Worm (Caenorhabditis elegans) whole organism, young adult: ENCODE measurements around the gene kel-10.

Experiments
- C17E4.6 ChIP-seq: fragments of 200-800 bp; sonication (Bioruptor generic); IDR thresholded peaks from 2 replicates; pipeline ENCODE4 v1.3.6; 2022; ENCODE audit warnings: missing genetic modification reagents, missing genetic modification characterization, missing compliant biosample characterization
- F37B4.10 ChIP-seq: fragments of 200-800 bp; sonication (Bioruptor generic); IDR thresholded peaks from 2 replicates; pipeline ENCODE4 v1.3.6; 2022; ENCODE audit warnings: missing genetic modification characterization, missing compliant biosample characterization
- F39B2.1 ChIP-seq: fragments of 200-800 bp; sonication (Bioruptor generic); IDR thresholded peaks from 2 replicates; pipeline ENCODE4 v1.3.6; 2022; ENCODE audit warnings: missing genetic modification reagents, missing genetic modification characterization, missing compliant biosample characterization
- F57C9.4 ChIP-seq: sonication (generic microtip); optimal IDR thresholded peaks from 2 replicates; lab custom pipeline; 2017; ENCODE audit warnings: mild to moderate bottlenecking, missing genetic modification characterization, missing compliant biosample characterization
- K12H6.12 ChIP-seq: fragments of 200-800 bp; sonication (Bioruptor generic); optimal IDR thresholded peaks from 2 replicates; lab custom pipeline; 2018; ENCODE audit warnings: mild to moderate bottlenecking, missing genetic modification characterization, missing compliant biosample characterization
- Y53G8AR.9 ChIP-seq: fragments of 200-800 bp; sonication (Bioruptor generic); conservative IDR thresholded peaks from 2 replicates; pipeline ENCODE4 v1.3.6; 2022; ENCODE audit warnings: missing genetic modification reagents, missing genetic modification characterization, missing compliant biosample characterization
- Y56A3A.18 ChIP-seq: fragments of 200-800 bp; sonication (Bioruptor generic); IDR thresholded peaks from 2 replicates; pipeline ENCODE4 v1.3.6; 2022; ENCODE audit warnings: missing genetic modification reagents, missing genetic modification characterization, missing compliant biosample characterization
- akir-1 ChIP-seq: fragments of 200-800 bp; sonication (Bioruptor generic); optimal IDR thresholded peaks from 2 replicates; lab custom pipeline; 2018; ENCODE audit warnings: mild to moderate bottlenecking, missing genetic modification characterization, moderate library complexity, missing compliant biosample characterization
- ama-1 ChIP-seq, 3 experiments: fragments of 150-350 bp in 1 of 3; sonication (generic microtip) in 2 of 3; optimal IDR thresholded peaks; 2 replicates each; lab custom pipeline; 2014 to 2018; ENCODE audit warnings: missing biosample characterization in 2 of 3, missing genetic modification characterization in 2 of 3, missing genetic modification reagents in 2 of 3
- aptf-2 ChIP-seq: fragments of 200-800 bp; sonication (Bioruptor generic); conservative IDR thresholded peaks from 2 replicates; pipeline ENCODE4 v1.3.6; 2022; ENCODE audit warnings: missing genetic modification reagents, missing genetic modification characterization, missing compliant biosample characterization
- bed-2 ChIP-seq: fragments of 200-800 bp; sonication (Bioruptor generic); IDR thresholded peaks from 2 replicates; pipeline ENCODE4 v1.3.6; 2022; ENCODE audit warnings: missing genetic modification reagents, missing genetic modification characterization, missing compliant biosample characterization
- cebp-1 ChIP-seq, 2 experiments: fragments of 200-800 bp in 1 of 2; sonication (Bioruptor generic) in 1 of 2; sonication (generic microtip) in 1 of 2; IDR thresholded peaks in 1 of 2; optimal IDR thresholded peaks in 1 of 2; 2 replicates each; pipeline versions ENCODE4 v1.3.6 to Lab custom; 2017 to 2022; ENCODE audit warnings: missing compliant biosample characterization in 2 of 2, missing genetic modification characterization in 2 of 2, mild to moderate bottlenecking in 1 of 2, missing genetic modification reagents in 1 of 2, moderate library complexity in 1 of 2
- cebp-2 ChIP-seq: fragments of 200-800 bp; sonication (Bioruptor generic); IDR thresholded peaks from 2 replicates; pipeline ENCODE4 v1.3.6; 2022; ENCODE audit warnings: missing genetic modification characterization, missing compliant biosample characterization
- ceh-100 ChIP-seq: fragments of 200-800 bp; sonication (Bioruptor generic); IDR thresholded peaks from 2 replicates; pipeline ENCODE4 v1.3.6; 2022; ENCODE audit warnings: missing genetic modification reagents, missing genetic modification characterization, missing compliant biosample characterization
- ceh-27 ChIP-seq: fragments of 200-800 bp; sonication (Bioruptor generic); optimal IDR thresholded peaks from 2 replicates; lab custom pipeline; 2018; ENCODE audit warnings: mild to moderate bottlenecking, missing genetic modification characterization, moderate library complexity, missing compliant biosample characterization
- ceh-58 ChIP-seq: fragments of 200-800 bp; sonication (Bioruptor generic); IDR thresholded peaks from 2 replicates; pipeline ENCODE4 v1.3.6; 2022; ENCODE audit warnings: missing genetic modification characterization, missing compliant biosample characterization
- ceh-79 ChIP-seq: sonication (generic microtip); optimal IDR thresholded peaks from 2 replicates; lab custom pipeline; 2017; ENCODE audit warnings: mild to moderate bottlenecking, missing genetic modification characterization, missing compliant biosample characterization
- ceh-91 ChIP-seq: fragments of 200-800 bp; sonication (Bioruptor generic); IDR thresholded peaks from 2 replicates; pipeline ENCODE4 v1.3.6; 2022; ENCODE audit warnings: missing genetic modification reagents, missing genetic modification characterization, missing compliant biosample characterization
- dox-1 ChIP-seq: fragments of 200-800 bp; sonication (Bioruptor generic); IDR thresholded peaks from 2 replicates; pipeline ENCODE4 v1.3.6; 2022; ENCODE audit warnings: missing genetic modification reagents, missing genetic modification characterization, missing compliant biosample characterization
- dpl-1 ChIP-seq: fragments of 150-350 bp; optimal IDR thresholded peaks from 2 replicates; lab custom pipeline; 2014; ENCODE audit warnings: missing biosample characterization, missing genetic modification reagents, missing genetic modification characterization
- egl-18 ChIP-seq: fragments of 200-800 bp; sonication (Bioruptor generic); IDR thresholded peaks from 2 replicates; pipeline ENCODE4 v1.3.6; 2022; ENCODE audit warnings: missing genetic modification reagents, missing genetic modification characterization, missing compliant biosample characterization
- egrh-3 ChIP-seq: fragments of 200-800 bp; sonication (Bioruptor generic); IDR thresholded peaks from 2 replicates; pipeline ENCODE4 v1.3.6; 2022; ENCODE audit warnings: missing genetic modification reagents, missing genetic modification characterization, missing compliant biosample characterization
- ets-4 ChIP-seq: fragments of 200-800 bp; sonication (Bioruptor generic); optimal IDR thresholded peaks from 2 replicates; lab custom pipeline; 2018; ENCODE audit warnings: mild to moderate bottlenecking, missing genetic modification characterization, missing compliant biosample characterization
- hlh-26 ChIP-seq: fragments of 200-800 bp; sonication (Bioruptor generic); conservative IDR thresholded peaks from 2 replicates; pipeline ENCODE4 v1.3.6; 2022; ENCODE audit warnings: missing genetic modification reagents, missing genetic modification characterization, missing compliant biosample characterization
- hmg-1.2 ChIP-seq: fragments of 200-800 bp; sonication (Bioruptor generic); IDR thresholded peaks from 2 replicates; pipeline ENCODE4 v1.3.6; 2022; ENCODE audit warnings: missing genetic modification reagents, missing genetic modification characterization, missing compliant biosample characterization
- hrde-1 ChIP-seq: sonication (generic microtip); optimal IDR thresholded peaks from 2 replicates; lab custom pipeline; 2016; ENCODE audit warnings: missing genetic modification characterization, mild to moderate bottlenecking, missing compliant biosample characterization, moderate library complexity, missing genotype, missing genetic modification reagents, borderline replicate concordance
- lin-35 ChIP-seq, 3 experiments: fragments of 150-350 bp in 2 of 3; sonication (generic microtip) in 1 of 3; optimal IDR thresholded peaks; 2 replicates each; lab custom pipeline; 2014 to 2018; ENCODE audit warnings: missing biosample characterization in 3 of 3, missing genetic modification characterization in 3 of 3, missing genetic modification reagents in 3 of 3
- lir-1 ChIP-seq: fragments of 200-800 bp; sonication (Bioruptor generic); conservative IDR thresholded peaks from 2 replicates; pipeline ENCODE4 v1.3.6; 2022; ENCODE audit warnings: missing genetic modification reagents, missing genetic modification characterization, missing compliant biosample characterization
- lsl-1 ChIP-seq: fragments of 200-800 bp; sonication (Bioruptor generic); optimal IDR thresholded peaks from 2 replicates; lab custom pipeline; 2018; ENCODE audit warnings: mild to moderate bottlenecking, missing genetic modification characterization, moderate library complexity, missing compliant biosample characterization
- lsy-27 ChIP-seq: sonication (generic microtip); optimal IDR thresholded peaks from 2 replicates; lab custom pipeline; 2017; ENCODE audit warnings: missing genetic modification characterization, mild to moderate bottlenecking, missing compliant biosample characterization, antibody characterized with exemption, missing genotype, borderline replicate concordance; ENCODE audit not compliant: insufficient read depth
- madf-6 ChIP-seq: fragments of 200-800 bp; sonication (Bioruptor generic); IDR thresholded peaks from 2 replicates; pipeline ENCODE4 v1.3.6; 2022; ENCODE audit warnings: missing genetic modification reagents, missing genetic modification characterization, missing compliant biosample characterization
- madf-8 ChIP-seq: fragments of 200-800 bp; sonication (Bioruptor generic); conservative IDR thresholded peaks from 2 replicates; pipeline ENCODE4 v1.3.6; 2022; ENCODE audit warnings: missing genetic modification reagents, missing genetic modification characterization, missing compliant biosample characterization
- nfya-1 ChIP-seq: sonication (generic microtip); optimal IDR thresholded peaks from 2 replicates; lab custom pipeline; 2017; ENCODE audit warnings: antibody characterized with exemption, missing compliant biosample characterization, missing genetic modification characterization, borderline replicate concordance; ENCODE audit not compliant: insufficient read depth
- nhr-27 ChIP-seq: fragments of 200-800 bp; sonication (Bioruptor generic); optimal IDR thresholded peaks from 2 replicates; lab custom pipeline; 2018; ENCODE audit warnings: mild to moderate bottlenecking, missing genetic modification characterization, moderate library complexity, missing compliant biosample characterization
- nhr-80 ChIP-seq: sonication (generic microtip); optimal IDR thresholded peaks from 2 replicates; lab custom pipeline; 2016; ENCODE audit warnings: missing genetic modification characterization, missing compliant biosample characterization
- rcor-1 ChIP-seq: fragments of 200-800 bp; sonication (Bioruptor generic); IDR thresholded peaks from 2 replicates; pipeline ENCODE4 v1.3.6; 2022; ENCODE audit warnings: missing genetic modification reagents, missing genetic modification characterization, missing compliant biosample characterization
- rec-8 ChIP-seq, 2 experiments: sonication (generic microtip); optimal IDR thresholded peaks; 2 replicates each; lab custom pipeline; 2016; ENCODE audit warnings: mild to moderate bottlenecking in 2 of 2, missing genetic modification characterization in 2 of 2, missing genetic modification reagents in 2 of 2, missing genotype in 2 of 2, missing biosample characterization in 1 of 2, missing compliant biosample characterization in 1 of 2, moderate library complexity in 1 of 2
- sdz-38 ChIP-seq: sonication (generic microtip); optimal IDR thresholded peaks from 2 replicates; lab custom pipeline; 2016; ENCODE audit warnings: missing genotype, missing genetic modification characterization, missing compliant biosample characterization
- sea-2 ChIP-seq: fragments of 200-800 bp; sonication (Bioruptor generic); IDR thresholded peaks from 2 replicates; pipeline ENCODE4 v1.3.6; 2022; ENCODE audit warnings: missing genetic modification characterization, missing compliant biosample characterization
- snpc-1.3 ChIP-seq: sonication (generic microtip); optimal IDR thresholded peaks from 2 replicates; lab custom pipeline; 2017; ENCODE audit warnings: missing genetic modification characterization, mild to moderate bottlenecking, missing compliant biosample characterization, antibody characterized with exemption, moderate library complexity, missing genotype, missing genetic modification reagents; ENCODE audit not compliant: insufficient read depth
- snpc-3.4 ChIP-seq: sonication (generic microtip); optimal IDR thresholded peaks from 2 replicates; lab custom pipeline; 2017; ENCODE audit warnings: missing genetic modification characterization, mild to moderate bottlenecking, missing compliant biosample characterization, antibody characterized with exemption, moderate library complexity, missing genotype, missing genetic modification reagents
- sptf-2 ChIP-seq: fragments of 200-800 bp; sonication (Bioruptor generic); optimal IDR thresholded peaks from 2 replicates; lab custom pipeline; 2018; ENCODE audit warnings: mild to moderate bottlenecking, missing genetic modification characterization, missing compliant biosample characterization
- tbp1 ChIP-seq: fragments of 200-800 bp; sonication (Bioruptor generic); optimal IDR thresholded peaks from 2 replicates; lab custom pipeline; 2018; ENCODE audit warnings: mild to moderate bottlenecking, missing genetic modification characterization, missing compliant biosample characterization
- zim-3 ChIP-seq: sonication (generic microtip); optimal IDR thresholded peaks from 2 replicates; lab custom pipeline; 2017; ENCODE audit warnings: mild to moderate bottlenecking, missing genetic modification characterization, moderate library complexity, missing compliant biosample characterization
- ztf-25 ChIP-seq: fragments of 200-800 bp; sonication (Bioruptor generic); IDR thresholded peaks from 2 replicates; pipeline ENCODE4 v1.3.6; 2022; ENCODE audit warnings: missing genetic modification reagents, missing genetic modification characterization, missing compliant biosample characterization
- ztf-26 ChIP-seq: sonication (generic microtip); optimal IDR thresholded peaks from 2 replicates; lab custom pipeline; 2017; ENCODE audit warnings: missing genetic modification characterization, missing compliant biosample characterization
- ztf-6 ChIP-seq: fragments of 200-800 bp; sonication (Bioruptor generic); IDR thresholded peaks from 2 replicates; pipeline ENCODE4 v1.3.6; 2022; ENCODE audit warnings: missing genetic modification reagents, missing genetic modification characterization, missing compliant biosample characterization

kel-10 gene

DNA sequence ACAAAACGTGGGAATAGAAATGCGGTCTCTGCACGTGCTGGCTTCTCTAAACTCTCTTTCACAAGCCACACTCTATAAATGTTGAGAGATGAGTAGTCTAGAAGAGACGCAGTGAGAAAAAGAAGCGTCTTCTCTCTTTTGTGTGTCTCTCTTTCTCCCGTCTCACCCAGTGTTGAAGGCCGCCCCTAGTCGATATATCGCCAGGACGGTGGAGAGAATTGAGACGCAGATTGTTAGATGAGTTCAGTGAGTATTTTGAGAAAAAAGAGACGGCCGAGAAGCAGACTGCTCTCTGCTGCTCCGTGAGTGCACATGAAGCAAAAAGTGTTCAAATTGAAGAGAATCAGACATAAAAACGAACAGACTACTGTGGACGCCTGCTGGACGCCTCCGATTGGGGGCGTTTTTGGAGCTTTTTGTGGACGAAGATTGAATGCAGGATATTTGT is 4.7 kb downstream of the kel-10 start (continued):
- TF ChIP-seq cebp-1 (GFP tag; IDR thresholded peaks at IDR 0.05; lab: Robert Waterston, UW) (peak; percentile 62), cebp-1 (tag; optimal IDR thresholded peaks at IDR 0.05; lab: Kevin White, UChicago) (peak; percentile 86), nhr-27 (no peak), akir-1 (GFP tag; lab: Kevin White, UChicago) (no peak), hrde-1 (tag; lab: Kevin White, UChicago) (no peak), sdz-38 (no peak), Y56A3A.18 (GFP tag; lab: Robert Waterston, UW) (no peak), lsl-1 (no peak), ztf-25 (GFP tag; lab: Robert Waterston, UW) (no peak), nfya-1 (no peak), F37B4.10 (GFP tag; lab: Robert Waterston, UW) (no peak), madf-8 (GFP tag; lab: Robert Waterston, UW) (no peak), madf-6 (GFP tag; lab: Robert Waterston, UW) (no peak), ets-4 (GFP tag; lab: Kevin White, UChicago) (peak; percentile 57), rec-8 (tag; optimal IDR thresholded peaks at IDR 0.05; lab: Kevin White, UChicago) (no peak), K12H6.12 (peak; percentile 92), sptf-2 (GFP tag; lab: Kevin White, UChicago) (no peak), tbp1 (GFP tag; lab: Kevin White, UChicago) (peak; percentile 45), C17E4.6 (GFP tag; lab: Robert Waterston, UW) (no peak), ztf-26 (peak; percentile 59), hlh-26 (no peak), F39B2.1 (no peak), cebp-2 (GFP tag; lab: Robert Waterston, UW) (no peak), ceh-27 (peak; percentile 82), sea-2 (GFP tag; lab: Robert Waterston, UW) (no peak), ceh-79 (no peak), ceh-91 (GFP tag; lab: Robert Waterston, UW) (no peak), snpc-1.3 (tag; lab: Kevin White, UChicago) (no peak), egl-18 (GFP tag; lab: Robert Waterston, UW) (no peak), ztf-6 (GFP tag; lab: Robert Waterston, UW) (no peak), rcor-1 (GFP tag; lab: Robert Waterston, UW) (0 out of 2 replicates have a peak, but pooled peaks have one; percentile 27), aptf-2 (GFP tag; lab: Robert Waterston, UW) (no peak), nhr-80 (tag; lab: Kevin White, UChicago) (peak; percentile 78), ceh-100 (GFP tag; lab: Robert Waterston, UW) (no peak), lir-1 (GFP tag; lab: Robert Waterston, UW) (0 out of 2 replicates have a peak, but pooled peaks have one; percentile 30), dpl-1 (GFP tag; lab: Kevin White, UChicago) (no peak), hmg-1.2 (GFP tag; lab: Robert Waterston, UW) (peak; percentile 94), Y53G8AR.9 (GFP tag; lab: Robert Waterston, UW) (peak; percentile 60; the same call in 1 of the 2 replicates), zim-3 (tag; lab: Kevin White, UChicago) (no peak), lin-35 (GFP tag; optimal IDR thresholded peaks at IDR 0.05; lab: Kevin White, UChicago) (peak in 1 of 3 experiments; percentile 77), snpc-3.4 (tag; lab: Kevin White, UChicago) (no peak), ama-1 (optimal IDR thresholded peaks at IDR 0.05; lab: Kevin White, UChicago) (no peak), ama-1 (GFP tag; optimal IDR thresholded peaks at IDR 0.05; lab: Kevin White, UChicago) (no peak), ceh-58 (GFP tag; lab: Robert Waterston, UW) (no peak), egrh-3 (GFP tag; lab: Robert Waterston, UW) (no peak), bed-2 (GFP tag; lab: Robert Waterston, UW) (no peak), lsy-27 (tag; lab: Kevin White, UChicago) (no peak), F57C9.4 (no peak), dox-1 (GFP tag; lab: Robert Waterston, UW) (peak; percentile 78)
